Fruit fly (Drosophila melanogaster): Measurements from ENCODE around the gene CG12123.

dm6 chrX:8476817-8477216 is 34.7 kb upstream of the CG12123 start, which contains the start of gene Cp7Fc:
- no peak for TF ChIP-seq CG8478 (optimal IDR thresholded peaks at IDR 0.05)
- TF ChIP-seq CTCF (optimal IDR thresholded peaks at IDR 0.05): no peak

Measured in S2 (cell line).